Fruit fly (Drosophila melanogaster) whole organism, prepupa: ENCODE measurements around the gene Octbeta1R.

Experiments
- Blimp-1 ChIP-seq: fragments of 200-800 bp; sonication (Bioruptor generic); optimal IDR thresholded peaks from 3 replicates; lab custom pipeline; 2017; ENCODE audit warnings: missing biosample characterization, missing genetic modification characterization, mild to moderate bottlenecking, moderate library complexity, missing genetic modification reagents
- CG10631 ChIP-seq: fragments of 200-800 bp; sonication (Bioruptor generic); optimal IDR thresholded peaks from 2 replicates; lab custom pipeline; 2016; ENCODE audit warnings: missing biosample characterization, missing genetic modification characterization
- CG11294 ChIP-seq: fragments of 200-800 bp; sonication (Bioruptor generic); IDR thresholded peaks from 2 replicates; pipeline ENCODE4 v1.3.6; 2022; ENCODE audit warnings: missing biosample characterization, missing genetic modification characterization
- CG11762 ChIP-seq: fragments of 200-800 bp; sonication (Bioruptor generic); optimal IDR thresholded peaks from 3 replicates; lab custom pipeline; 2016; ENCODE audit warnings: missing biosample characterization, missing genetic modification characterization; ENCODE audit not compliant: insufficient read depth
- CG11902 ChIP-seq: fragments of 200-800 bp; sonication (Bioruptor generic); optimal IDR thresholded peaks from 3 replicates; lab custom pipeline; 2016; ENCODE audit warnings: missing biosample characterization, missing genetic modification characterization
- CG15336 ChIP-seq: fragments of 200-800 bp; sonication (Bioruptor generic); IDR thresholded peaks from 2 replicates; pipeline ENCODE4 v1.3.6; 2022; ENCODE audit warnings: missing biosample characterization, missing genetic modification characterization
- CG1621 ChIP-seq: fragments of 200-800 bp; sonication (Bioruptor generic); optimal IDR thresholded peaks from 3 replicates; lab custom pipeline; 2018; ENCODE audit warnings: missing biosample characterization, mild to moderate bottlenecking, missing genetic modification characterization
- CG16779 ChIP-seq: fragments of 200-800 bp; sonication (Bioruptor generic); optimal IDR thresholded peaks from 3 replicates; lab custom pipeline; 2017; ENCODE audit warnings: missing biosample characterization, mild to moderate bottlenecking, missing genetic modification characterization
- CG3032 ChIP-seq: fragments of 200-800 bp; optimal IDR thresholded peaks from 2 replicates; lab custom pipeline; 2019; ENCODE audit warnings: missing biosample characterization, mild to moderate bottlenecking, missing genetic modification characterization, moderate library complexity
- CG31627 ChIP-seq: fragments of 200-800 bp; sonication (Bioruptor generic); optimal IDR thresholded peaks from 3 replicates; lab custom pipeline; 2016; ENCODE audit warnings: missing biosample characterization, missing genetic modification characterization
- CG34406 ChIP-seq: fragments of 200-800 bp; sonication (Bioruptor generic); optimal IDR thresholded peaks from 3 replicates; lab custom pipeline; 2016; ENCODE audit warnings: missing biosample characterization, missing genetic modification characterization
- CG3919 ChIP-seq: fragments of 200-800 bp; sonication (Bioruptor generic); optimal IDR thresholded peaks from 3 replicates; lab custom pipeline; 2016; ENCODE audit warnings: missing biosample characterization, missing genetic modification characterization
- CG4318 ChIP-seq: fragments of 200-800 bp; sonication (Bioruptor generic); optimal IDR thresholded peaks from 3 replicates; lab custom pipeline; 2017; ENCODE audit warnings: missing biosample characterization, mild to moderate bottlenecking, missing genetic modification characterization
- CG6163 ChIP-seq: fragments of 200-800 bp; sonication (Bioruptor generic); IDR thresholded peaks from 3 replicates; pipeline ENCODE4 v1.3.6; 2022; ENCODE audit warnings: missing biosample characterization, missing genetic modification characterization
- CG6792 ChIP-seq: fragments of 200-800 bp; sonication (Bioruptor generic); optimal IDR thresholded peaks from 3 replicates; lab custom pipeline; 2016; ENCODE audit warnings: missing biosample characterization, missing genetic modification characterization
- CG6808 ChIP-seq: fragments of 200-800 bp; sonication (Bioruptor generic); optimal IDR thresholded peaks from 3 replicates; lab custom pipeline; 2017; ENCODE audit warnings: missing biosample characterization, missing genetic modification characterization, mild to moderate bottlenecking, moderate library complexity, missing genetic modification reagents
- CG6854 ChIP-seq: fragments of 200-800 bp; sonication (Bioruptor generic); optimal IDR thresholded peaks from 2 replicates; lab custom pipeline; 2017; ENCODE audit warnings: missing biosample characterization, mild to moderate bottlenecking, missing genetic modification characterization
- CG7368 ChIP-seq: fragments of 200-800 bp; sonication (Bioruptor generic); optimal IDR thresholded peaks from 3 replicates; lab custom pipeline; 2016; ENCODE audit warnings: missing biosample characterization, missing genetic modification characterization
- CG8319 ChIP-seq: fragments of 200-800 bp; sonication (Bioruptor generic); optimal IDR thresholded peaks from 3 replicates; lab custom pipeline; 2016; ENCODE audit warnings: missing biosample characterization, missing genetic modification characterization
- CG8632 ChIP-seq: fragments of 200-800 bp; sonication (Bioruptor generic); optimal IDR thresholded peaks from 3 replicates; lab custom pipeline; 2016; ENCODE audit warnings: missing biosample characterization, missing genetic modification characterization
- CG9139 ChIP-seq: fragments of 200-800 bp; sonication (Bioruptor generic); optimal IDR thresholded peaks from 3 replicates; lab custom pipeline; 2017; ENCODE audit warnings: missing biosample characterization, mild to moderate bottlenecking, missing genetic modification characterization
- Eip75B ChIP-seq: fragments of 200-800 bp; sonication (Bioruptor generic); optimal IDR thresholded peaks from 3 replicates; lab custom pipeline; 2016; ENCODE audit warnings: missing biosample characterization, missing genetic modification characterization
- Eip78C ChIP-seq: fragments of 200-800 bp; sonication (Bioruptor generic); peaks from one replicate; lab custom pipeline; 2016; ENCODE audit warnings: missing biosample characterization, missing genetic modification characterization
- Eip93F ChIP-seq: fragments of 200-800 bp; sonication (Bioruptor generic); optimal IDR thresholded peaks from 2 replicates; lab custom pipeline; 2016; ENCODE audit warnings: missing biosample characterization, mild to moderate bottlenecking, missing genetic modification characterization
- Ets21C ChIP-seq: fragments of 200-800 bp; sonication (Bioruptor generic); optimal IDR thresholded peaks from 3 replicates; lab custom pipeline; 2016; ENCODE audit warnings: missing biosample characterization, missing genetic modification characterization
- Ets96B ChIP-seq: fragments of 200-800 bp; optimal IDR thresholded peaks from 2 replicates; lab custom pipeline; 2019; ENCODE audit warnings: missing biosample characterization, mild to moderate bottlenecking, missing genetic modification characterization, moderate library complexity
- Gug ChIP-seq: fragments of 200-800 bp; sonication (Bioruptor generic); IDR thresholded peaks from 2 replicates; pipeline ENCODE4 v1.3.6; 2022; ENCODE audit warnings: missing biosample characterization, missing genetic modification characterization
- Hr39 ChIP-seq: fragments of 200-800 bp; sonication (Bioruptor generic); optimal IDR thresholded peaks from 2 replicates; lab custom pipeline; 2016; ENCODE audit warnings: missing biosample characterization, missing genetic modification characterization
- Hr4 ChIP-seq: fragments of 200-800 bp; sonication (Bioruptor generic); optimal IDR thresholded peaks from 3 replicates; lab custom pipeline; 2016; ENCODE audit warnings: missing biosample characterization, missing genetic modification characterization
- Lpt ChIP-seq: fragments of 200-800 bp; sonication (Bioruptor generic); optimal IDR thresholded peaks from 3 replicates; lab custom pipeline; 2016; ENCODE audit warnings: missing biosample characterization, missing genetic modification characterization
- OdsH ChIP-seq: fragments of 200-800 bp; sonication (Bioruptor generic); optimal IDR thresholded peaks from 3 replicates; lab custom pipeline; 2016; ENCODE audit warnings: missing biosample characterization, missing genetic modification characterization
- Smox ChIP-seq: fragments of 200-800 bp; sonication (Bioruptor generic); optimal IDR thresholded peaks from 3 replicates; lab custom pipeline; 2016; ENCODE audit warnings: missing biosample characterization, missing genetic modification characterization
- Sox102F ChIP-seq: fragments of 200-800 bp; sonication (Bioruptor generic); optimal IDR thresholded peaks from 2 replicates; lab custom pipeline; 2016; ENCODE audit warnings: missing biosample characterization, mild to moderate bottlenecking, missing genetic modification characterization
- Sox14 ChIP-seq: fragments of 200-800 bp; sonication (Bioruptor generic); optimal IDR thresholded peaks from 3 replicates; lab custom pipeline; 2016; ENCODE audit warnings: missing biosample characterization, missing genetic modification characterization
- achi ChIP-seq: fragments of 200-800 bp; sonication (Bioruptor generic); optimal IDR thresholded peaks from 3 replicates; lab custom pipeline; 2016; ENCODE audit warnings: missing biosample characterization, missing genetic modification characterization
- cyc ChIP-seq: fragments of 200-800 bp; sonication (Bioruptor generic); optimal IDR thresholded peaks from 3 replicates; lab custom pipeline; 2016; ENCODE audit warnings: missing biosample characterization, missing genetic modification characterization
- dsx ChIP-seq: fragments of 200-800 bp; optimal IDR thresholded peaks from 3 replicates; lab custom pipeline; 2019; ENCODE audit warnings: missing biosample characterization, mild to moderate bottlenecking, missing genetic modification characterization, moderate library complexity; ENCODE audit not compliant: poor library complexity, severe bottlenecking
- eg ChIP-seq: fragments of 200-800 bp; sonication (Bioruptor generic); IDR thresholded peaks from 3 replicates; pipeline ENCODE4 v1.3.6; 2022; ENCODE audit warnings: missing biosample characterization, missing genetic modification characterization
- fkh ChIP-seq: fragments of 200-800 bp; sonication (Bioruptor generic); optimal IDR thresholded peaks from 3 replicates; lab custom pipeline; 2017; ENCODE audit warnings: missing biosample characterization, mild to moderate bottlenecking, missing genetic modification characterization, moderate library complexity
- lz ChIP-seq: fragments of 200-800 bp; sonication (Bioruptor generic); optimal IDR thresholded peaks from 3 replicates; lab custom pipeline; 2016; ENCODE audit warnings: missing biosample characterization, missing genetic modification characterization
- spab ChIP-seq: fragments of 200-800 bp; sonication (Bioruptor generic); optimal IDR thresholded peaks from 2 replicates; lab custom pipeline; 2017; ENCODE audit warnings: missing biosample characterization, mild to moderate bottlenecking, missing genetic modification characterization, missing genetic modification reagents
- ss ChIP-seq, 2 experiments: fragments of 200-800 bp; sonication (Bioruptor generic); optimal IDR thresholded peaks; 2 replicates in 1 of 2; 3 replicates in 1 of 2; lab custom pipeline; 2017 to 2018; ENCODE audit warnings: mild to moderate bottlenecking in 2 of 2, missing biosample characterization in 2 of 2, missing genetic modification characterization in 2 of 2, moderate library complexity in 1 of 2
- topi ChIP-seq: fragments of 200-800 bp; sonication (Bioruptor generic); optimal IDR thresholded peaks from 3 replicates; lab custom pipeline; 2016; ENCODE audit warnings: missing biosample characterization, missing genetic modification characterization

Gene Octbeta1R

DNA sequence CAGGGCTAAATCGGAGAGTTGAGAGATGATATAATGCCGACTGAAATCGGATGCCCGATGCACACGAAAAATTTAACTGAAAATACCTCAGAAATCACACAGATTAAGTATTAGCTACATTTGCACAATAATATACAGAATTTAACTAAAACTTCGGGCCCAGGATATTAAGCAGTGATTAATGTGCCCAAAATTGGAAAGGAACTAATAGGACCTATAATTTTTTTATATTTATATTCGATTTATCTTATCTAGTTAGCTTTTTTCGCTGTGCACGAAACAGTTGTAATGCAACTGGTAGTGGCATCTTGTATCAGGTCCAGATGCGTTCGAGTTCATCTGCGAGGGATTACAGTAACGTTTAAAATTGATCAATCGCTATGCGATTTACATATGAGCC, 41.9 kb downstream of the Octbeta1R start (continued):
- peak; percentile 6 for TF ChIP-seq Sox14
- TF ChIP-seq Eip93F (GFP tag; lab: Kevin White, UChicago): no peak
- peak; percentile 52 for TF ChIP-seq OdsH (GFP tag; lab: Kevin White, UChicago)
- peak; percentile 40 for TF ChIP-seq CG3032 (tag; lab: Kevin White, UChicago)
- TF ChIP-seq achi (GFP tag; lab: Kevin White, UChicago): peak; percentile 25
- peak; percentile 16 for TF ChIP-seq CG6808 (GFP tag; lab: Kevin White, UChicago)
- no peak for TF ChIP-seq Lpt (GFP tag; lab: Kevin White, UChicago)
- peak; percentile 38 for TF ChIP-seq CG6792 (GFP tag; lab: Kevin White, UChicago)
- peak; percentile 36 for TF ChIP-seq CG8319 (GFP tag; lab: Kevin White, UChicago)
- TF ChIP-seq CG7368: no peak

DNA sequence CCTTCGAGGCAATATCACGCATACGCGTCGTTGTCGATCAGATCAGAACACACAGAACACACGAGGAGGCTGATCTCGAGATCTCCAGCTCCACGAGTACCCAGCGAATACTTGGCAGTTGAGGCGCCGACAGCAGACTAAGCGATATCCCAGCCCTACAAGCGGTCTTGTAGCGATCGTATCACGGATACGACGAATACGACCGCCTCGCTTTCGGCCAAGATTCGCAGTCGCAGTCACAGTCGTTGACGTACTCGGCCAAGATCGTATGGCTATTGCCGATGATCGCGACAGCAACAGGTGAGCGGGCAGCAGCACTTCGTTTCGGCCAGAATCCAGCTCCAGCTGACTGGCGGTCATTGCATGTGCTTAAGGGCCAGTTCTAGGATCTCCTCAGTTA, 42.7 kb downstream of the Octbeta1R start, which contains the start of gene CG5326:
Gene CG5326, minus strand, starts transcription at position 158 of the 400 bp plus-strand sequence.
- TF ChIP-seq CG31627: no peak
- TF ChIP-seq spab (GFP tag; lab: Kevin White, UChicago): no peak
- TF ChIP-seq CG1621 (tag; lab: Kevin White, UChicago): peak; percentile 58
- TF ChIP-seq CG6163: no peak
- no peak for TF ChIP-seq Blimp-1 (GFP tag; lab: Kevin White, UChicago)
- TF ChIP-seq CG34406: no peak
- TF ChIP-seq Gug (GFP tag; lab: Robert Waterston, UW): no peak
- TF ChIP-seq eg (GFP tag; lab: Robert Waterston, UW): 0 out of 3 replicates have a peak, but pooled peaks have one; percentile 15
- no peak for TF ChIP-seq CG10631 (GFP tag; lab: Kevin White, UChicago)
- TF ChIP-seq Eip75B: no peak
- TF ChIP-seq CG8632 (GFP tag; lab: Kevin White, UChicago): no peak
- TF ChIP-seq CG6854 (GFP tag; lab: Kevin White, UChicago): peak; percentile 12
- peak; percentile 46 for TF ChIP-seq CG9139 (GFP tag; lab: Kevin White, UChicago)
- peak; percentile 56 for TF ChIP-seq dsx (GFP tag; lab: Kevin White, UChicago)
- TF ChIP-seq CG11294 (GFP tag; lab: Robert Waterston, UW): no peak
- no peak for TF ChIP-seq Hr39
- peak; percentile 39 for TF ChIP-seq CG3919 (GFP tag; lab: Kevin White, UChicago)
- TF ChIP-seq CG15336 (GFP tag; lab: Robert Waterston, UW): no peak
- TF ChIP-seq CG4318 (GFP tag; lab: Kevin White, UChicago): no peak
- TF ChIP-seq OdsH (GFP tag; lab: Kevin White, UChicago): no peak
- TF ChIP-seq CG6792 (GFP tag; lab: Kevin White, UChicago): no peak
- TF ChIP-seq Smox (GFP tag; lab: Kevin White, UChicago): no peak
- no peak for TF ChIP-seq Ets96B
- TF ChIP-seq Hr4 (GFP tag; lab: Kevin White, UChicago): no peak
- no peak for TF ChIP-seq fkh
- TF ChIP-seq Ets21C (GFP tag; lab: Kevin White, UChicago): no peak
- TF ChIP-seq achi (GFP tag; lab: Kevin White, UChicago): no peak
- TF ChIP-seq Sox102F (GFP tag; lab: Kevin White, UChicago): no peak
- TF ChIP-seq Eip93F (GFP tag; lab: Kevin White, UChicago): no peak
- no peak for TF ChIP-seq cyc (GFP tag; lab: Kevin White, UChicago)
- TF ChIP-seq Sox14: no peak
- TF ChIP-seq CG11902 (GFP tag; lab: Kevin White, UChicago): no peak
- TF ChIP-seq lz (GFP tag; lab: Kevin White, UChicago): no peak
- TF ChIP-seq Eip78C (GFP tag; lab: Kevin White, UChicago): peak; percentile 24
- TF ChIP-seq CG11762 (GFP tag; lab: Kevin White, UChicago): no peak
- TF ChIP-seq CG16779 (tag; lab: Kevin White, UChicago): no peak
- TF ChIP-seq topi (GFP tag; lab: Kevin White, UChicago): no peak
- peak; percentile 40 for TF ChIP-seq CG6808 (GFP tag; lab: Kevin White, UChicago)
- peak; percentile 35 to 69 for TF ChIP-seq ss (GFP tag; optimal IDR thresholded peaks at IDR 0.05; lab: Kevin White, UChicago)
